Worm (Caenorhabditis elegans): ENCODE results near the gene Y51A2B.5.

ce11 chrV:18397814-18398213 lies 8.7 kb downstream of the Y51A2B.5 start, which contains the start of gene Y51A2B.16:
- TF ChIP-seq ceh-82 (tag; optimal IDR thresholded peaks at IDR 0.05) (no peak), unc-62 (GFP tag; optimal IDR thresholded peaks at IDR 0.05) (no peak), pqm-1 (tag; optimal IDR thresholded peaks at IDR 0.05) (no peak), elt-1 (tag; optimal IDR thresholded peaks at IDR 0.05) (no peak)
